Worm (Caenorhabditis elegans): ENCODE data around the gene fbxa-26.
"Not testable (repeated sequence)": the region's sequence is repeated elsewhere in the genome, so short reads cannot be mapped to it uniquely, and the experiment has no call there.

DNA sequence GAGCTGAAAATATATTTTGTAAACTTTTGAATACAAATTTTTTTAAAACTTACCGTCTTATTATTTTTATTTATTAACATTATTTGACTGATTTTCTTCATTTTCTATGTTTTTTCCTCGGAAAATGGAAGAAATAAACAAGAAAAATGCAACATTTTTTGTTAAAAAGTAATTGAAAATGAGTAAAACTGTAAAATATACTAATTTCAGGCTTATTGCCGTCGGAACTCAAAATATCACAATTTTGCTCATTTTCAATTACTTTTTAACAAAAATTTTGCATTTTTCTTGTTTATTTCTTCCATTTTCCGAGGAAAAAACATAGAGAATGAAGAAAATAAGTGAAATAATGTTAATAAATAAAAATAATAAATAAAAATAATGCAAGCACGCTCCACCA, 33.2 kb upstream of the fbxa-26 start, which contains the start of gene Y82E9BR.10:
- TF ChIP-seq snpc-4 (tag; optimal IDR thresholded peaks at IDR 0.05); nhr-237 (tag; optimal IDR thresholded peaks at IDR 0.05); nhr-12 (tag; optimal IDR thresholded peaks at IDR 0.05); unc-62 (GFP tag; optimal IDR thresholded peaks at IDR 0.05); nhr-90 (tag; optimal IDR thresholded peaks at IDR 0.05; ENCODE audit: poor library complexity); mef-2 (tag; optimal IDR thresholded peaks at IDR 0.05); nhr-77 (tag; optimal IDR thresholded peaks at IDR 0.05); dsc-1 (tag; optimal IDR thresholded peaks at IDR 0.05): not testable (repeated sequence)
